Fruit fly (Drosophila melanogaster): ENCODE measurements around the gene ppk27.
A peak's percentile ranks its signal among the peaks of the same experiment; 100 is the strongest.

ppk27 gene

dm6 chr3L:3770823-3771222, 15.8 kb upstream of the ppk27 start (continued):
- TF ChIP-seq mam (GFP tag; optimal IDR thresholded peaks at IDR 0.05) (peak; percentile 27), Nf-YB (GFP tag; optimal IDR thresholded peaks at IDR 0.05) (no peak), gem (tag; optimal IDR thresholded peaks at IDR 0.05) (peak; percentile 68), CG6765 (GFP tag; optimal IDR thresholded peaks at IDR 0.05) (no peak), HLH4C (GFP tag; IDR thresholded peaks at IDR 0.05; ENCODE audit: partially characterized antibody) (no peak), CG4820 (GFP tag; optimal IDR thresholded peaks at IDR 0.05) (no peak), CG1647 (GFP tag; optimal IDR thresholded peaks at IDR 0.05) (peak; percentile 11), Hand (GFP tag; optimal IDR thresholded peaks at IDR 0.05) (no peak), scrt (GFP tag; optimal IDR thresholded peaks at IDR 0.05) (peak; percentile 21), fd102C (GFP tag; optimal IDR thresholded peaks at IDR 0.05) (no peak), tap (tag; optimal IDR thresholded peaks at IDR 0.05) (no peak), Trl (optimal IDR thresholded peaks at IDR 0.05) (no peak), Trl (GFP tag; optimal IDR thresholded peaks at IDR 0.05) (no peak), dati (GFP tag; IDR thresholded peaks at IDR 0.05) (no peak), grau (tag; optimal IDR thresholded peaks at IDR 0.05) (peak; percentile 58), vnd (GFP tag; IDR thresholded peaks at IDR 0.05; ENCODE audit: partially characterized antibody) (no peak), CG10274 (GFP tag; optimal IDR thresholded peaks at IDR 0.05) (peak; percentile 30), CG17359 (tag; optimal IDR thresholded peaks at IDR 0.05) (peak; percentile 20), Sox102F (GFP tag; optimal IDR thresholded peaks at IDR 0.05) (peak; percentile 59), CG3838 (GFP tag; optimal IDR thresholded peaks at IDR 0.05) (no peak), E2f1 (GFP tag; IDR thresholded peaks at IDR 0.05) (peak; percentile 14; the same call in 1 of the 2 replicates), so (GFP tag; IDR thresholded peaks at IDR 0.05) (peak; percentile 50; the same call in 1 of the 3 replicates), CG32532 (GFP tag; IDR thresholded peaks at IDR 0.05) (peak; percentile 77), B-H1 (GFP tag; IDR thresholded peaks at IDR 0.05) (no peak), lola (GFP tag; optimal IDR thresholded peaks at IDR 0.05) (no peak), Atf6 (GFP tag; IDR thresholded peaks at IDR 0.05) (peak; percentile 53; the same call in 1 of the 2 replicates), disco-r (GFP tag; optimal IDR thresholded peaks at IDR 0.05) (peak; percentile 20), run (tag; optimal IDR thresholded peaks at IDR 0.05) (no peak), CG12236 (GFP tag; optimal IDR thresholded peaks at IDR 0.05) (no peak), grn (GFP tag; optimal IDR thresholded peaks at IDR 0.05) (no peak), Dp (GFP tag; optimal IDR thresholded peaks at IDR 0.05) (no peak), CG31441 (GFP tag; IDR thresholded peaks at IDR 0.05) (no peak), sc (optimal IDR thresholded peaks at IDR 0.05) (no peak), sc (GFP tag; optimal IDR thresholded peaks at IDR 0.05) (no peak), Dip3 (GFP tag; optimal IDR thresholded peaks at IDR 0.05) (peak; percentile 8), ash1 (GFP tag; optimal IDR thresholded peaks at IDR 0.05) (no peak), nom (GFP tag; optimal IDR thresholded peaks at IDR 0.05) (no peak), Nf-YC (tag; optimal IDR thresholded peaks at IDR 0.05) (no peak), toy (GFP tag; IDR thresholded peaks at IDR 0.05) (no peak), CG1603 (tag; optimal IDR thresholded peaks at IDR 0.05) (peak; percentile 4), CG17361 (GFP tag; IDR thresholded peaks at IDR 0.05) (no peak), CG2202 (tag; optimal IDR thresholded peaks at IDR 0.05) (no peak), CG1024 (GFP tag; IDR thresholded peaks at IDR 0.05) (no peak), Fer1 (GFP tag; optimal IDR thresholded peaks at IDR 0.05) (peak; percentile 6), Med (GFP tag) (peak; percentile 90), CG13123 (GFP tag; optimal IDR thresholded peaks at IDR 0.05) (no peak), CG3995 (GFP tag; optimal IDR thresholded peaks at IDR 0.05) (no peak), Scr (GFP tag; IDR thresholded peaks at IDR 0.05; ENCODE audit: partially characterized antibody) (no peak), CG8765 (GFP tag; IDR thresholded peaks at IDR 0.05) (no peak), pfk (GFP tag; optimal IDR thresholded peaks at IDR 0.05) (no peak), Sry-β (GFP tag; optimal IDR thresholded peaks at IDR 0.05) (no peak), bab2 (GFP tag; optimal IDR thresholded peaks at IDR 0.05) (peak; percentile 29)
